Fruit fly (Drosophila melanogaster) whole organism, pupa: ENCODE measurements around the gene Hph.

Source experiments
- CG12605 ChIP-seq: fragments of 200-800 bp; sonication (Bioruptor generic); IDR thresholded peaks from 2 replicates; pipeline ENCODE4 v1.3.6; 2022; ENCODE audit warnings: missing biosample characterization, missing genetic modification characterization
- CG17806 ChIP-seq: fragments of 200-800 bp; sonication (Bioruptor generic); optimal IDR thresholded peaks from 2 replicates; lab custom pipeline; 2018; ENCODE audit warnings: missing biosample characterization, mild to moderate bottlenecking, missing genetic modification characterization, moderate library complexity
- CG32121 ChIP-seq: fragments of 200-800 bp; sonication (Bioruptor generic); IDR thresholded peaks from 2 replicates; pipeline ENCODE4 v1.3.6; 2022; ENCODE audit warnings: missing biosample characterization, missing genetic modification characterization
- CG34367 ChIP-seq: fragments of 200-800 bp; sonication (Bioruptor generic); optimal IDR thresholded peaks from 2 replicates; lab custom pipeline; 2018; ENCODE audit warnings: missing biosample characterization, mild to moderate bottlenecking, missing genetic modification characterization
- CG8301 ChIP-seq: fragments of 200-800 bp; sonication (Bioruptor generic); optimal IDR thresholded peaks from 2 replicates; lab custom pipeline; 2018; ENCODE audit warnings: missing biosample characterization, mild to moderate bottlenecking, missing genetic modification characterization
- CG9948 ChIP-seq: fragments of 200-800 bp; sonication (Bioruptor generic); optimal IDR thresholded peaks from 2 replicates; lab custom pipeline; 2018; ENCODE audit warnings: missing biosample characterization, mild to moderate bottlenecking, missing genetic modification characterization, moderate library complexity
- EcR ChIP-seq: fragments of 200-800 bp; sonication (Bioruptor generic); optimal IDR thresholded peaks from 3 replicates; lab custom pipeline; 2019; ENCODE audit warnings: missing biosample characterization, missing genetic modification characterization, mild to moderate bottlenecking, moderate library complexity, missing genetic modification reagents
- Ets98B ChIP-seq: fragments of 200-800 bp; sonication (Bioruptor generic); IDR thresholded peaks from 2 replicates; pipeline ENCODE4 v1.3.6; 2022; ENCODE audit warnings: missing biosample characterization, missing genetic modification characterization
- Pif1B ChIP-seq: fragments of 200-800 bp; sonication (Bioruptor generic); optimal IDR thresholded peaks from 3 replicates; lab custom pipeline; 2016; ENCODE audit warnings: missing biosample characterization, missing genetic modification characterization
- fd96Ca ChIP-seq: fragments of 200-800 bp; sonication (Bioruptor generic); IDR thresholded peaks from 3 replicates; pipeline ENCODE4 v1.3.6; 2022; ENCODE audit warnings: missing biosample characterization, missing genetic modification characterization
- gl ChIP-seq: fragments of 200-800 bp; sonication (Bioruptor generic); optimal IDR thresholded peaks from 2 replicates; lab custom pipeline; 2018; ENCODE audit warnings: missing biosample characterization, mild to moderate bottlenecking, missing genetic modification characterization

DNA sequence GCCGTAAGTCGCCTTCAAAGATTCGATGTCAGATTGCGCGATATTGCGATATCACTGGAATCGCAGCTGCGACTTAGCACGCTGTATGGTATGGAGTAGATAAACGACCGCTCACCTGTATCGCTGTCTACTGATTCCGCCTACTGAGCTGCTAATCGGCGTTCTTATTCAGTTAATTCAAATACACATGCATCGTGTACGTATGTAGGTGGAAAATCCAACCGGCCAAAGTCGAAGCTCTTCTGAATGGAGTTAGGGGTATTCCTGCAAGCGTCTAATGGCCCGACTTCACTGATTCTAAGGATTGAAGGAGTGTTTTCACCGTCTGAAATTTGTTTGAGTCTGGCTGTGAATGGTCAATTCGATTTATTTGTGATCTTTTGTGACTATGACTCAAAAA is 33.7 kb upstream of the Hph start, which contains the start of gene CG2604:
- TF ChIP-seq CG32121 (no peak), CG17806 (tag; lab: Kevin White, UChicago) (peak; percentile 6), CG12605 (GFP tag; lab: Robert Waterston, UW) (peak; percentile 35; the same call in 1 of the 2 replicates), Ets98B (GFP tag; lab: Robert Waterston, UW) (peak; percentile 57), EcR (GFP tag; lab: Kevin White, UChicago) (peak; percentile 11), fd96Ca (GFP tag; lab: Robert Waterston, UW) (no peak), Pif1B (no peak), gl (tag; lab: Kevin White, UChicago) (peak; percentile 60), CG8301 (no peak), CG9948 (tag; lab: Kevin White, UChicago) (no peak), CG34367 (tag; lab: Kevin White, UChicago) (peak; percentile 25)
